Fruit fly (Drosophila melanogaster) whole organism, embryonic: Measurements from ENCODE around the gene Cyt-c1L.

ENCODE experiments used
- Atf-2 ChIP-seq: fragments of 200-800 bp; sonication (Bioruptor generic); optimal IDR thresholded peaks from 2 replicates; lab custom pipeline; 2016; ENCODE audit warnings: missing biosample characterization, missing genetic modification characterization
- Atf6 ChIP-seq: fragments of 200-800 bp; sonication (Bioruptor generic); IDR thresholded peaks from 2 replicates; pipeline ENCODE4 v1.3.6; 2022; ENCODE audit warnings: missing biosample characterization, missing genetic modification characterization
- CG11093 ChIP-seq: fragments of 200-800 bp; sonication (Bioruptor generic); IDR thresholded peaks from 3 replicates; pipeline ENCODE4 v1.3.6; 2022; ENCODE audit warnings: missing biosample characterization, missing genetic modification characterization
- CG11696 ChIP-seq: fragments of 200-800 bp; sonication (Bioruptor generic); IDR thresholded peaks from 2 replicates; pipeline ENCODE4 v1.3.6; 2022; ENCODE audit warnings: missing biosample characterization, missing genetic modification characterization
- CG12659 ChIP-seq: fragments of 200-800 bp; sonication (Bioruptor generic); optimal IDR thresholded peaks from 3 replicates; lab custom pipeline; 2017; ENCODE audit warnings: mild to moderate bottlenecking, missing biosample characterization, missing genetic modification reagents, missing genetic modification characterization
- CG12744 ChIP-seq: fragments of 200-800 bp; sonication (Bioruptor generic); optimal IDR thresholded peaks from 2 replicates; lab custom pipeline; 2016; ENCODE audit warnings: missing biosample characterization, missing genetic modification characterization
- CG14710 ChIP-seq: fragments of 200-800 bp; sonication (Bioruptor generic); optimal IDR thresholded peaks from 3 replicates; lab custom pipeline; 2019; ENCODE audit warnings: missing biosample characterization, mild to moderate bottlenecking, missing genetic modification characterization, moderate library complexity
- CG1603 ChIP-seq: fragments of 200-800 bp; sonication (Bioruptor generic); optimal IDR thresholded peaks from 2 replicates; lab custom pipeline; 2019; ENCODE audit warnings: missing biosample characterization, mild to moderate bottlenecking, missing genetic modification characterization, moderate library complexity
- CG17186 ChIP-seq: fragments of 200-800 bp; sonication (Bioruptor generic); optimal IDR thresholded peaks from 3 replicates; lab custom pipeline; 2017; ENCODE audit warnings: missing biosample characterization, missing genetic modification reagents, missing genetic modification characterization
- CG30431 ChIP-seq: fragments of 200-800 bp; sonication (Bioruptor generic); optimal IDR thresholded peaks from 2 replicates; lab custom pipeline; 2017; ENCODE audit warnings: missing biosample characterization, missing genetic modification characterization
- CG3065 ChIP-seq: fragments of 200-800 bp; sonication (Bioruptor generic); optimal IDR thresholded peaks from 2 replicates; lab custom pipeline; 2016; ENCODE audit warnings: missing biosample characterization, missing genetic modification characterization
- CG4617 ChIP-seq: fragments of 200-800 bp; sonication (Bioruptor generic); optimal IDR thresholded peaks from 3 replicates; lab custom pipeline; 2016; ENCODE audit warnings: missing biosample characterization, missing genetic modification characterization, borderline replicate concordance
- CG4730 ChIP-seq: fragments of 200-800 bp; sonication (Bioruptor generic); IDR thresholded peaks from 2 replicates; pipeline ENCODE4 v1.3.6; 2022; ENCODE audit warnings: missing biosample characterization, missing genetic modification characterization
- CG6765 ChIP-seq: fragments of 200-800 bp; sonication (Bioruptor generic); optimal IDR thresholded peaks from 3 replicates; lab custom pipeline; 2017; ENCODE audit warnings: missing biosample characterization, mild to moderate bottlenecking, missing genetic modification characterization
- CG7271 ChIP-seq: fragments of 200-800 bp; sonication (Bioruptor generic); optimal IDR thresholded peaks from 2 replicates; lab custom pipeline; 2018; ENCODE audit warnings: missing biosample characterization, mild to moderate bottlenecking, missing genetic modification characterization, moderate library complexity
- CG8290 ChIP-seq, 3 experiments: fragments of 200-800 bp; sonication (Bioruptor generic); optimal IDR thresholded peaks; 2 replicates each; lab custom pipeline; 2016 to 2019; ENCODE audit warnings: missing biosample characterization in 3 of 3, missing genetic modification characterization in 3 of 3, mild to moderate bottlenecking in 2 of 3, moderate library complexity in 1 of 3
- CG8944 ChIP-seq: fragments of 200-800 bp; sonication (Bioruptor generic); optimal IDR thresholded peaks from 3 replicates; lab custom pipeline; 2016; ENCODE audit warnings: missing biosample characterization, missing genetic modification characterization
- CG9797 ChIP-seq: fragments of 200-800 bp; sonication (Bioruptor generic); optimal IDR thresholded peaks from 3 replicates; lab custom pipeline; 2018; ENCODE audit warnings: missing biosample characterization, mild to moderate bottlenecking, missing genetic modification characterization
- CG9817 ChIP-seq: fragments of 200-800 bp; sonication (Bioruptor generic); optimal IDR thresholded peaks from 2 replicates; lab custom pipeline; 2018; ENCODE audit warnings: missing biosample characterization, mild to moderate bottlenecking, missing genetic modification characterization, moderate library complexity
- Dbx ChIP-seq: fragments of 200-800 bp; sonication (Bioruptor generic); IDR thresholded peaks from 3 replicates; pipeline ENCODE4 v1.3.6; 2022; ENCODE audit warnings: missing biosample characterization, missing genetic modification characterization
- Dp ChIP-seq: fragments of 200-800 bp; sonication (Bioruptor generic); optimal IDR thresholded peaks from 2 replicates; lab custom pipeline; 2018; ENCODE audit warnings: missing biosample characterization, mild to moderate bottlenecking, missing genetic modification characterization, moderate library complexity
- Dref ChIP-seq: fragments of 200-800 bp; sonication (Bioruptor generic); IDR thresholded peaks from 2 replicates; pipeline ENCODE4 v1.3.6; 2022; ENCODE audit warnings: missing biosample characterization, missing genetic modification characterization
- Eip74EF ChIP-seq, 2 experiments: fragments of 200-800 bp in 1 of 2; fragments of >200 bp in 1 of 2; sonication (Bioruptor generic) in 1 of 2; optimal IDR thresholded peaks; 2 replicates each; lab custom pipeline; 2017 to 2019; ENCODE audit warnings: missing biosample characterization in 2 of 2, missing genetic modification characterization in 2 of 2, mild to moderate bottlenecking in 1 of 2, moderate library complexity in 1 of 2
- HLH3B ChIP-seq: fragments of 200-800 bp; sonication (Bioruptor generic); IDR thresholded peaks from 2 replicates; pipeline ENCODE4 v1.3.6; 2022; ENCODE audit warnings: missing biosample characterization, missing genetic modification characterization
- HLH54F ChIP-seq: fragments of 200-800 bp; sonication (Bioruptor generic); optimal IDR thresholded peaks from 3 replicates; lab custom pipeline; 2016; ENCODE audit warnings: missing biosample characterization, missing genetic modification characterization
- Hr78 ChIP-seq, 2 experiments: fragments of 200-800 bp in 1 of 2; fragments of >200 bp in 1 of 2; sonication (Bioruptor generic) in 1 of 2; optimal IDR thresholded peaks; 2 replicates each; lab custom pipeline; 2017 to 2019; ENCODE audit warnings: missing biosample characterization in 2 of 2, missing genetic modification characterization in 2 of 2, mild to moderate bottlenecking in 1 of 2, moderate library complexity in 1 of 2
- Lim3 ChIP-seq: fragments of 200-800 bp; sonication (Bioruptor generic); IDR thresholded peaks from 2 replicates; pipeline ENCODE4 v1.3.6; 2022; ENCODE audit warnings: missing biosample characterization, missing genetic modification characterization
- NK7.1 ChIP-seq: fragments of 200-800 bp; sonication (Bioruptor generic); optimal IDR thresholded peaks from 3 replicates; lab custom pipeline; 2016; ENCODE audit warnings: missing biosample characterization, missing genetic modification characterization
- bigmax ChIP-seq: fragments of 200-800 bp; sonication (Bioruptor generic); optimal IDR thresholded peaks from 2 replicates; lab custom pipeline; 2018; ENCODE audit warnings: missing biosample characterization, mild to moderate bottlenecking, missing genetic modification characterization
- cato ChIP-seq: fragments of 200-800 bp; sonication (Bioruptor generic); optimal IDR thresholded peaks from 2 replicates; lab custom pipeline; 2016; ENCODE audit warnings: missing biosample characterization, missing genetic modification characterization, borderline replicate concordance
- crc ChIP-seq: fragments of 200-800 bp; sonication (Bioruptor generic); optimal IDR thresholded peaks from 2 replicates; lab custom pipeline; 2016; ENCODE audit warnings: missing biosample characterization, missing genetic modification characterization
- dpn ChIP-seq, 2 experiments: fragments of 200-800 bp; sonication (Bioruptor generic); optimal IDR thresholded peaks; 3 replicates each; lab custom pipeline; 2016; ENCODE audit warnings: missing biosample characterization in 2 of 2, missing genetic modification characterization in 2 of 2
- ems ChIP-seq: fragments of 200-800 bp; sonication (Bioruptor generic); optimal IDR thresholded peaks from 3 replicates; lab custom pipeline; 2016; ENCODE audit warnings: missing biosample characterization, missing genetic modification characterization
- eve ChIP-seq, 2 experiments: fragments of >200 bp; optimal IDR thresholded peaks; 2 replicates each; lab custom pipeline; 2017; ENCODE audit warnings: missing biosample characterization in 2 of 2, missing genetic modification characterization in 2 of 2
- ewg ChIP-seq: fragments of 200-800 bp; sonication (Bioruptor generic); optimal IDR thresholded peaks from 3 replicates; lab custom pipeline; 2017; ENCODE audit warnings: mild to moderate bottlenecking, missing biosample characterization, missing genetic modification reagents, missing genetic modification characterization
- gfzf ChIP-seq: fragments of 200-800 bp; sonication (Bioruptor generic); optimal IDR thresholded peaks from 2 replicates; lab custom pipeline; 2016; ENCODE audit warnings: missing biosample characterization, mild to moderate bottlenecking, missing genetic modification characterization, moderate library complexity
- inv ChIP-seq: fragments of 200-800 bp; sonication (Bioruptor generic); IDR thresholded peaks from 2 replicates; pipeline ENCODE4 v1.3.6; 2022; ENCODE audit warnings: missing biosample characterization, missing genetic modification characterization; ENCODE audit not compliant: partially characterized antibody
- mam ChIP-seq: fragments of 200-800 bp; sonication (Bioruptor generic); optimal IDR thresholded peaks from 3 replicates; lab custom pipeline; 2016; ENCODE audit warnings: missing biosample characterization, missing genetic modification characterization
- nom ChIP-seq: fragments of 200-800 bp; sonication (Bioruptor generic); optimal IDR thresholded peaks from 2 replicates; lab custom pipeline; 2017; ENCODE audit warnings: missing biosample characterization, missing genetic modification characterization, mild to moderate bottlenecking, moderate library complexity, missing genetic modification reagents
- pzg ChIP-seq: fragments of 200-800 bp; sonication (Bioruptor generic); optimal IDR thresholded peaks from 3 replicates; lab custom pipeline; 2018; ENCODE audit warnings: missing biosample characterization, mild to moderate bottlenecking, missing genetic modification characterization, moderate library complexity
- sim ChIP-seq: fragments of 200-800 bp; sonication (Bioruptor generic); IDR thresholded peaks from 2 replicates; pipeline ENCODE4 v1.3.6; 2022; ENCODE audit warnings: missing biosample characterization, missing genetic modification characterization
- sqz ChIP-seq: fragments of 200-800 bp; sonication (Bioruptor generic); optimal IDR thresholded peaks from 3 replicates; lab custom pipeline; 2018; ENCODE audit warnings: missing biosample characterization, mild to moderate bottlenecking, missing genetic modification characterization
- tll ChIP-seq, 2 experiments: fragments of 200-800 bp in 1 of 2; fragments of >200 bp in 1 of 2; sonication (Bioruptor generic) in 1 of 2; optimal IDR thresholded peaks; 2 replicates each; lab custom pipeline; 2017 to 2019; ENCODE audit warnings: missing biosample characterization in 2 of 2, missing genetic modification characterization in 2 of 2, mild to moderate bottlenecking in 1 of 2, moderate library complexity in 1 of 2
- toy ChIP-seq: fragments of 200-800 bp; sonication (Bioruptor generic); IDR thresholded peaks from 2 replicates; pipeline ENCODE4 v1.3.6; 2022; ENCODE audit warnings: missing biosample characterization, missing genetic modification characterization
- tup ChIP-seq: fragments of 200-800 bp; sonication (Bioruptor generic); optimal IDR thresholded peaks from 2 replicates; lab custom pipeline; 2016; ENCODE audit warnings: missing biosample characterization, mild to moderate bottlenecking, missing genetic modification characterization, moderate library complexity
- usp ChIP-seq: fragments of >200 bp; optimal IDR thresholded peaks from 2 replicates; lab custom pipeline; 2017; ENCODE audit warnings: missing biosample characterization, missing genetic modification characterization
- z ChIP-seq: fragments of 200-800 bp; sonication (Bioruptor generic); IDR thresholded peaks from 3 replicates; pipeline ENCODE4 v1.3.6; 2022; ENCODE audit warnings: missing biosample characterization, missing genetic modification characterization

Gene Cyt-c1L

DNA sequence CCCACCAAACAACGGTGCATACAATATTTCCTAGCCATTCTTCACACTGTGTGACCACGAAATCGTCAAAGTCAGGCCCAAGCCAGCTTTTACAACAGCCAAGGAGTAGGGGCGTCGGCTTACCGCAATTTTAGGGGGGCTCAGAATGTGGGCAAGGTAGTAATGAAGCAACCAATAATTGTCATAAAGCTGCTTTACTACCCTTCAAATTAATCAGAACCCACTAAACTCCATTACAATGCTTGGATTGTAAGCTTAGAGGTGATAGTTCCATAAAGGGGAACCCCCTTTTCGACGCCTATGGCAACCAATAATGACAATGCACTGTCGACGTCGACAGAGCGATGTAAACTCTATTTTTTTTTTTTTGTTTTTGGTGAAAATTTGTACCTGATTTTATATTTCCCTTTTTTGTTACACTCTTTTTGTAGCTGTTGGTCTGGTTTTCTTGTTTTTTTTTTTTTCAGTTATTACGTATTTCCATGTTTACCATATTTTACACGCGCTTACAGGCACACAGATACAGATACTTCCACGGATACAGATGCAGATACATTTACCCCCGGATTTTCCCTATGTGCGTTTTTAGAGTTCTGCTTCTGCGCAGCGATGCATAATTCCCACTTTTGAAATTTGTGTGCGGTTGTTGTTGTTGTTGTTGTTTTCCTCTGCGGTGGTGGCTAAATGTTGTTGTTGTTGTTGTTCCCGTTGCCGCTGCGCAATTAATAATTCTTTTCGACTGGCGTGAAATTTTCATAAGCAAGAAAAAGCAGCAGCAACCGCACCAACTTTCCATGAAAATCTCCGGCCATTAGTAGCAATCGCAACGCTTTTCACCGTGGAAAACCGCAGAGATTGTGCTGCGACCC is 913 bp upstream of the Cyt-c1L start (continued):
- TF ChIP-seq gfzf (GFP tag; lab: Kevin White, UChicago) (no peak), CG9817 (tag; lab: Kevin White, UChicago) (peak; percentile 53), Hr78 (GFP tag; optimal IDR thresholded peaks at IDR 0.05; lab: Kevin White, UChicago) (peak in 1 of 2 experiments; percentile 58), CG9797 (GFP tag; lab: Kevin White, UChicago) (no peak), CG8944 (GFP tag; lab: Kevin White, UChicago) (peak; percentile 70), CG1603 (tag; lab: Kevin White, UChicago) (peak; percentile 92), HLH54F (GFP tag; lab: Kevin White, UChicago) (peak; percentile 25), pzg (no peak), Dp (no peak), CG4617 (GFP tag; lab: Kevin White, UChicago) (peak; percentile 28), CG14710 (peak; percentile 80), Eip74EF (GFP tag; optimal IDR thresholded peaks at IDR 0.05; lab: Kevin White, UChicago) (peak in 1 of 2 experiments; percentile 78), CG8290 (GFP tag; optimal IDR thresholded peaks at IDR 0.05; lab: Kevin White, UChicago) (peak; percentile 77), CG8290 (tag; optimal IDR thresholded peaks at IDR 0.05; lab: Kevin White, UChicago) (peak; percentile 10 to 87), inv (GFP tag; lab: Robert Waterston, UW) (no peak), NK7.1 (GFP tag; lab: Kevin White, UChicago) (no peak), ewg (peak; percentile 68), CG11696 (GFP tag; lab: Robert Waterston, UW) (peak; percentile 69), CG30431 (GFP tag; lab: Kevin White, UChicago) (peak; percentile 68), cato (peak; percentile 65), bigmax (no peak), tll (GFP tag; optimal IDR thresholded peaks at IDR 0.05; lab: Kevin White, UChicago) (no peak), nom (peak; percentile 20), z (no peak), mam (GFP tag; lab: Kevin White, UChicago) (peak; percentile 60), crc (GFP tag; lab: Kevin White, UChicago) (peak; percentile 27), Dref (GFP tag; lab: Robert Waterston, UW) (no peak), HLH3B (GFP tag; lab: Robert Waterston, UW) (peak; percentile 88), tup (GFP tag; lab: Kevin White, UChicago) (no peak), eve (GFP tag; optimal IDR thresholded peaks at IDR 0.05; lab: Kevin White, UChicago) (peak in 1 of 2 experiments; percentile 94), sqz (GFP tag; lab: Kevin White, UChicago) (peak; percentile 84), Dbx (GFP tag; lab: Robert Waterston, UW) (no peak), CG4730 (GFP tag; lab: Robert Waterston, UW) (peak; percentile 40), Lim3 (GFP tag; lab: Robert Waterston, UW) (peak; percentile 19; the same call in 1 of the 2 replicates), CG7271 (tag; lab: Kevin White, UChicago) (no peak), CG12659 (GFP tag; lab: Kevin White, UChicago) (peak; percentile 63), Atf6 (GFP tag; lab: Robert Waterston, UW) (no peak), CG11093 (GFP tag; lab: Robert Waterston, UW) (peak; percentile 79), CG12744 (GFP tag; lab: Kevin White, UChicago) (no peak), dpn (GFP tag; optimal IDR thresholded peaks at IDR 0.05; lab: Kevin White, UChicago) (peak; percentile 69 to 84), sim (peak; percentile 61; the same call in 1 of the 2 replicates), ems (peak; percentile 36), toy (no peak), CG3065 (GFP tag; lab: Kevin White, UChicago) (peak; percentile 35), Atf-2 (peak; percentile 61), CG6765 (GFP tag; lab: Kevin White, UChicago) (peak; percentile 13), usp (GFP tag; lab: Kevin White, UChicago) (no peak), CG17186 (GFP tag; lab: Kevin White, UChicago) (peak; percentile 47)
